Fruit fly (Drosophila melanogaster) whole organism, prepupa: ENCODE results near the gene CG33110.

Experiments
- Blimp-1 ChIP-seq: fragments of 200-800 bp; sonication (Bioruptor generic); optimal IDR thresholded peaks from 3 replicates; lab custom pipeline; 2017; ENCODE audit warnings: missing biosample characterization, missing genetic modification characterization, mild to moderate bottlenecking, moderate library complexity, missing genetic modification reagents
- CG10631 ChIP-seq: fragments of 200-800 bp; sonication (Bioruptor generic); optimal IDR thresholded peaks from 2 replicates; lab custom pipeline; 2016; ENCODE audit warnings: missing biosample characterization, missing genetic modification characterization
- CG10669 ChIP-seq: fragments of 200-800 bp; sonication (Bioruptor generic); optimal IDR thresholded peaks from 3 replicates; lab custom pipeline; 2018; ENCODE audit warnings: missing biosample characterization, mild to moderate bottlenecking, missing genetic modification characterization, moderate library complexity
- CG11762 ChIP-seq: fragments of 200-800 bp; sonication (Bioruptor generic); optimal IDR thresholded peaks from 3 replicates; lab custom pipeline; 2016; ENCODE audit warnings: missing biosample characterization, missing genetic modification characterization; ENCODE audit not compliant: insufficient read depth
- CG11902 ChIP-seq: fragments of 200-800 bp; sonication (Bioruptor generic); optimal IDR thresholded peaks from 3 replicates; lab custom pipeline; 2016; ENCODE audit warnings: missing biosample characterization, missing genetic modification characterization
- CG16779 ChIP-seq: fragments of 200-800 bp; sonication (Bioruptor generic); optimal IDR thresholded peaks from 3 replicates; lab custom pipeline; 2017; ENCODE audit warnings: missing biosample characterization, mild to moderate bottlenecking, missing genetic modification characterization
- CG3032 ChIP-seq: fragments of 200-800 bp; optimal IDR thresholded peaks from 2 replicates; lab custom pipeline; 2019; ENCODE audit warnings: missing biosample characterization, mild to moderate bottlenecking, missing genetic modification characterization, moderate library complexity
- CG31627 ChIP-seq: fragments of 200-800 bp; sonication (Bioruptor generic); optimal IDR thresholded peaks from 3 replicates; lab custom pipeline; 2016; ENCODE audit warnings: missing biosample characterization, missing genetic modification characterization
- CG32006 ChIP-seq: fragments of 200-800 bp; sonication (Bioruptor generic); optimal IDR thresholded peaks from 3 replicates; lab custom pipeline; 2017; ENCODE audit warnings: missing biosample characterization, mild to moderate bottlenecking, missing genetic modification characterization
- CG34406 ChIP-seq: fragments of 200-800 bp; sonication (Bioruptor generic); optimal IDR thresholded peaks from 3 replicates; lab custom pipeline; 2016; ENCODE audit warnings: missing biosample characterization, missing genetic modification characterization
- CG3919 ChIP-seq: fragments of 200-800 bp; sonication (Bioruptor generic); optimal IDR thresholded peaks from 3 replicates; lab custom pipeline; 2016; ENCODE audit warnings: missing biosample characterization, missing genetic modification characterization
- CG4318 ChIP-seq: fragments of 200-800 bp; sonication (Bioruptor generic); optimal IDR thresholded peaks from 3 replicates; lab custom pipeline; 2017; ENCODE audit warnings: missing biosample characterization, mild to moderate bottlenecking, missing genetic modification characterization
- CG6163 ChIP-seq: fragments of 200-800 bp; sonication (Bioruptor generic); IDR thresholded peaks from 3 replicates; pipeline ENCODE4 v1.3.6; 2022; ENCODE audit warnings: missing biosample characterization, missing genetic modification characterization
- CG6276 ChIP-seq: fragments of 200-800 bp; sonication (Bioruptor generic); optimal IDR thresholded peaks from 2 replicates; lab custom pipeline; 2017; ENCODE audit warnings: missing biosample characterization, mild to moderate bottlenecking, missing genetic modification characterization
- CG6792 ChIP-seq: fragments of 200-800 bp; sonication (Bioruptor generic); optimal IDR thresholded peaks from 3 replicates; lab custom pipeline; 2016; ENCODE audit warnings: missing biosample characterization, missing genetic modification characterization
- CG6808 ChIP-seq: fragments of 200-800 bp; sonication (Bioruptor generic); optimal IDR thresholded peaks from 3 replicates; lab custom pipeline; 2017; ENCODE audit warnings: missing biosample characterization, missing genetic modification characterization, mild to moderate bottlenecking, moderate library complexity, missing genetic modification reagents
- CG6854 ChIP-seq: fragments of 200-800 bp; sonication (Bioruptor generic); optimal IDR thresholded peaks from 2 replicates; lab custom pipeline; 2017; ENCODE audit warnings: missing biosample characterization, mild to moderate bottlenecking, missing genetic modification characterization
- CG7368 ChIP-seq: fragments of 200-800 bp; sonication (Bioruptor generic); optimal IDR thresholded peaks from 3 replicates; lab custom pipeline; 2016; ENCODE audit warnings: missing biosample characterization, missing genetic modification characterization
- CG8119 ChIP-seq: fragments of 200-800 bp; sonication (Bioruptor generic); IDR thresholded peaks from 3 replicates; pipeline ENCODE4 v1.3.6; 2022; ENCODE audit warnings: missing biosample characterization, missing genetic modification characterization
- CG8319 ChIP-seq: fragments of 200-800 bp; sonication (Bioruptor generic); optimal IDR thresholded peaks from 3 replicates; lab custom pipeline; 2016; ENCODE audit warnings: missing biosample characterization, missing genetic modification characterization
- CG8632 ChIP-seq: fragments of 200-800 bp; sonication (Bioruptor generic); optimal IDR thresholded peaks from 3 replicates; lab custom pipeline; 2016; ENCODE audit warnings: missing biosample characterization, missing genetic modification characterization
- CG9139 ChIP-seq: fragments of 200-800 bp; sonication (Bioruptor generic); optimal IDR thresholded peaks from 3 replicates; lab custom pipeline; 2017; ENCODE audit warnings: missing biosample characterization, mild to moderate bottlenecking, missing genetic modification characterization
- Eip75B ChIP-seq: fragments of 200-800 bp; sonication (Bioruptor generic); optimal IDR thresholded peaks from 3 replicates; lab custom pipeline; 2016; ENCODE audit warnings: missing biosample characterization, missing genetic modification characterization
- Eip78C ChIP-seq: fragments of 200-800 bp; sonication (Bioruptor generic); peaks from one replicate; lab custom pipeline; 2016; ENCODE audit warnings: missing biosample characterization, missing genetic modification characterization
- Ets96B ChIP-seq: fragments of 200-800 bp; optimal IDR thresholded peaks from 2 replicates; lab custom pipeline; 2019; ENCODE audit warnings: missing biosample characterization, mild to moderate bottlenecking, missing genetic modification characterization, moderate library complexity
- Gug ChIP-seq: fragments of 200-800 bp; sonication (Bioruptor generic); IDR thresholded peaks from 2 replicates; pipeline ENCODE4 v1.3.6; 2022; ENCODE audit warnings: missing biosample characterization, missing genetic modification characterization
- Hr38 ChIP-seq: sonication (Bioruptor generic); optimal IDR thresholded peaks from 2 replicates; lab custom pipeline; 2016; ENCODE audit warnings: missing biosample characterization, missing genetic modification characterization
- Hr39 ChIP-seq: fragments of 200-800 bp; sonication (Bioruptor generic); optimal IDR thresholded peaks from 2 replicates; lab custom pipeline; 2016; ENCODE audit warnings: missing biosample characterization, missing genetic modification characterization
- Hr4 ChIP-seq: fragments of 200-800 bp; sonication (Bioruptor generic); optimal IDR thresholded peaks from 3 replicates; lab custom pipeline; 2016; ENCODE audit warnings: missing biosample characterization, missing genetic modification characterization
- Lpt ChIP-seq: fragments of 200-800 bp; sonication (Bioruptor generic); optimal IDR thresholded peaks from 3 replicates; lab custom pipeline; 2016; ENCODE audit warnings: missing biosample characterization, missing genetic modification characterization
- Met ChIP-seq: fragments of 200-800 bp; sonication (Bioruptor generic); optimal IDR thresholded peaks from 3 replicates; lab custom pipeline; 2016; ENCODE audit warnings: missing biosample characterization, missing genetic modification characterization
- OdsH ChIP-seq: fragments of 200-800 bp; sonication (Bioruptor generic); optimal IDR thresholded peaks from 3 replicates; lab custom pipeline; 2016; ENCODE audit warnings: missing biosample characterization, missing genetic modification characterization
- Smox ChIP-seq: fragments of 200-800 bp; sonication (Bioruptor generic); optimal IDR thresholded peaks from 3 replicates; lab custom pipeline; 2016; ENCODE audit warnings: missing biosample characterization, missing genetic modification characterization
- Sox102F ChIP-seq: fragments of 200-800 bp; sonication (Bioruptor generic); optimal IDR thresholded peaks from 2 replicates; lab custom pipeline; 2016; ENCODE audit warnings: missing biosample characterization, mild to moderate bottlenecking, missing genetic modification characterization
- Sox15 ChIP-seq: fragments of 200-800 bp; sonication (Bioruptor generic); optimal IDR thresholded peaks from 3 replicates; lab custom pipeline; 2016; ENCODE audit warnings: missing biosample characterization, missing genetic modification characterization
- achi ChIP-seq: fragments of 200-800 bp; sonication (Bioruptor generic); optimal IDR thresholded peaks from 3 replicates; lab custom pipeline; 2016; ENCODE audit warnings: missing biosample characterization, missing genetic modification characterization
- acj6 ChIP-seq: fragments of 200-800 bp; sonication (Bioruptor generic); optimal IDR thresholded peaks from 3 replicates; lab custom pipeline; 2016; ENCODE audit warnings: missing biosample characterization, missing genetic modification characterization
- dsx ChIP-seq: fragments of 200-800 bp; optimal IDR thresholded peaks from 3 replicates; lab custom pipeline; 2019; ENCODE audit warnings: missing biosample characterization, mild to moderate bottlenecking, missing genetic modification characterization, moderate library complexity; ENCODE audit not compliant: poor library complexity, severe bottlenecking
- eg ChIP-seq: fragments of 200-800 bp; sonication (Bioruptor generic); IDR thresholded peaks from 3 replicates; pipeline ENCODE4 v1.3.6; 2022; ENCODE audit warnings: missing biosample characterization, missing genetic modification characterization
- esn ChIP-seq: fragments of 200-800 bp; sonication (Bioruptor generic); optimal IDR thresholded peaks from 2 replicates; lab custom pipeline; 2016; ENCODE audit warnings: missing biosample characterization, mild to moderate bottlenecking, missing genetic modification characterization, moderate library complexity
- fd59A ChIP-seq: fragments of 200-800 bp; sonication (Bioruptor generic); optimal IDR thresholded peaks from 2 replicates; lab custom pipeline; 2017; ENCODE audit warnings: missing biosample characterization, mild to moderate bottlenecking, missing genetic modification characterization, missing genetic modification reagents
- fd85E ChIP-seq: fragments of 200-800 bp; sonication (Bioruptor generic); optimal IDR thresholded peaks from 3 replicates; lab custom pipeline; 2016; ENCODE audit warnings: missing biosample characterization, missing genetic modification characterization
- lz ChIP-seq: fragments of 200-800 bp; sonication (Bioruptor generic); optimal IDR thresholded peaks from 3 replicates; lab custom pipeline; 2016; ENCODE audit warnings: missing biosample characterization, missing genetic modification characterization
- net ChIP-seq: fragments of 200-800 bp; sonication (Bioruptor generic); optimal IDR thresholded peaks from 3 replicates; lab custom pipeline; 2016; ENCODE audit warnings: missing biosample characterization, missing genetic modification characterization
- pdm3 ChIP-seq: fragments of 200-800 bp; sonication (Bioruptor generic); optimal IDR thresholded peaks from 3 replicates; lab custom pipeline; 2016; ENCODE audit warnings: missing biosample characterization, missing genetic modification characterization
- salr ChIP-seq, 2 experiments: fragments of 200-800 bp; sonication (Bioruptor generic); optimal IDR thresholded peaks; 3 replicates each; lab custom pipeline; 2016 to 2018; ENCODE audit warnings: missing biosample characterization in 2 of 2, missing genetic modification characterization in 2 of 2, mild to moderate bottlenecking in 1 of 2
- spab ChIP-seq: fragments of 200-800 bp; sonication (Bioruptor generic); optimal IDR thresholded peaks from 2 replicates; lab custom pipeline; 2017; ENCODE audit warnings: missing biosample characterization, mild to moderate bottlenecking, missing genetic modification characterization, missing genetic modification reagents
- ss ChIP-seq, 2 experiments: fragments of 200-800 bp; sonication (Bioruptor generic); optimal IDR thresholded peaks; 2 replicates in 1 of 2; 3 replicates in 1 of 2; lab custom pipeline; 2017 to 2018; ENCODE audit warnings: mild to moderate bottlenecking in 2 of 2, missing biosample characterization in 2 of 2, missing genetic modification characterization in 2 of 2, moderate library complexity in 1 of 2
- svp ChIP-seq: fragments of 200-800 bp; sonication (Bioruptor generic); peaks from one replicate; lab custom pipeline; 2016; ENCODE audit warnings: missing biosample characterization, missing genetic modification characterization
- topi ChIP-seq: fragments of 200-800 bp; sonication (Bioruptor generic); optimal IDR thresholded peaks from 3 replicates; lab custom pipeline; 2016; ENCODE audit warnings: missing biosample characterization, missing genetic modification characterization
- vri ChIP-seq: fragments of 200-800 bp; sonication (Bioruptor generic); optimal IDR thresholded peaks from 3 replicates; lab custom pipeline; 2016; ENCODE audit warnings: missing biosample characterization, mild to moderate bottlenecking, missing genetic modification characterization

Gene CG33110

dm6 chr3R:22524344-22525072 lies 45.5 kb upstream of the CG33110 start:
- TF ChIP-seq eg (GFP tag; lab: Robert Waterston, UW): no peak
- TF ChIP-seq CG10669 (GFP tag; lab: Kevin White, UChicago): no peak
- TF ChIP-seq OdsH: peak; percentile 15
- TF ChIP-seq ss (GFP tag; optimal IDR thresholded peaks at IDR 0.05; lab: Kevin White, UChicago): peak in 1 of 2 experiments; percentile 18
- TF ChIP-seq CG31627 (GFP tag; lab: Kevin White, UChicago): peak; percentile 29
- no peak for TF ChIP-seq Ets96B (tag; lab: Kevin White, UChicago)
- TF ChIP-seq CG34406: peak; percentile 10
- peak; percentile 23 for TF ChIP-seq CG7368 (GFP tag; lab: Kevin White, UChicago)
- TF ChIP-seq CG6854: peak; percentile 38
- TF ChIP-seq net (GFP tag; lab: Kevin White, UChicago): peak; percentile 14
- no peak for TF ChIP-seq fd59A (GFP tag; lab: Kevin White, UChicago)
- TF ChIP-seq dsx (GFP tag; lab: Kevin White, UChicago): no peak
- peak; percentile 30 for TF ChIP-seq Hr39
- TF ChIP-seq CG11762 (GFP tag; lab: Kevin White, UChicago): no peak
- no peak for TF ChIP-seq CG6163 (GFP tag; lab: Robert Waterston, UW)
- peak; percentile 12 for TF ChIP-seq Sox102F (GFP tag; lab: Kevin White, UChicago)
- no peak for TF ChIP-seq Hr38
- peak; percentile 27 for TF ChIP-seq pdm3
- no peak for TF ChIP-seq CG16779 (tag; lab: Kevin White, UChicago)
- peak; percentile 82 for TF ChIP-seq Eip78C (GFP tag; lab: Kevin White, UChicago)
- no peak for TF ChIP-seq CG6276 (GFP tag; lab: Kevin White, UChicago)
- peak; percentile 7 for TF ChIP-seq topi (GFP tag; lab: Kevin White, UChicago)
- peak; percentile 86 for TF ChIP-seq svp (GFP tag; lab: Kevin White, UChicago)
- no peak for TF ChIP-seq CG8119 (GFP tag; lab: Robert Waterston, UW)
- TF ChIP-seq CG32006 (GFP tag; lab: Kevin White, UChicago): peak; percentile 6
- TF ChIP-seq CG9139 (GFP tag; lab: Kevin White, UChicago): no peak
- peak; percentile 4 for TF ChIP-seq Sox15 (GFP tag; lab: Kevin White, UChicago)
- peak; percentile 27 for TF ChIP-seq Met (GFP tag; lab: Kevin White, UChicago)
- no peak for TF ChIP-seq salr (GFP tag; optimal IDR thresholded peaks at IDR 0.05; lab: Kevin White, UChicago)
- no peak for TF ChIP-seq spab (GFP tag; lab: Kevin White, UChicago)
- no peak for TF ChIP-seq Lpt (GFP tag; lab: Kevin White, UChicago)
- no peak for TF ChIP-seq Hr4 (GFP tag; lab: Kevin White, UChicago)
- peak; percentile 27 for TF ChIP-seq Blimp-1 (GFP tag; lab: Kevin White, UChicago)
- TF ChIP-seq achi (GFP tag; lab: Kevin White, UChicago): no peak
- TF ChIP-seq fd85E (GFP tag; lab: Kevin White, UChicago): peak; percentile 14
- peak; percentile 28 for TF ChIP-seq Smox (GFP tag; lab: Kevin White, UChicago)
- TF ChIP-seq CG3032: no peak
- TF ChIP-seq CG3919 (GFP tag; lab: Kevin White, UChicago): peak; percentile 13
- TF ChIP-seq CG6808 (GFP tag; lab: Kevin White, UChicago): no peak
- peak; percentile 19 for TF ChIP-seq lz (GFP tag; lab: Kevin White, UChicago)
- no peak for TF ChIP-seq CG4318 (GFP tag; lab: Kevin White, UChicago)
- no peak for TF ChIP-seq vri (GFP tag; lab: Kevin White, UChicago)
- peak; percentile 23 for TF ChIP-seq CG8632
- no peak for TF ChIP-seq CG11902
- no peak for TF ChIP-seq CG10631 (GFP tag; lab: Kevin White, UChicago)
- peak; percentile 49 for TF ChIP-seq esn (GFP tag; lab: Kevin White, UChicago)
- TF ChIP-seq CG8319: no peak
- TF ChIP-seq Eip75B: peak; percentile 1
- TF ChIP-seq CG6792: peak; percentile 4
- no peak for TF ChIP-seq Gug
- no peak for TF ChIP-seq acj6 (GFP tag; lab: Kevin White, UChicago)
